Fruit fly (Drosophila melanogaster) whole organism, wandering third instar larva: ENCODE measurements around the gene CG2712.

Experiments used
- Abd-B ChIP-seq: fragments of >200 bp; optimal IDR thresholded peaks from 2 replicates; lab custom pipeline; 2017; ENCODE audit warnings: missing biosample characterization, missing genetic modification characterization
- CG32264 ChIP-seq: fragments of 200-800 bp; sonication (Bioruptor generic); optimal IDR thresholded peaks from 2 replicates; lab custom pipeline; 2016; ENCODE audit warnings: missing biosample characterization, missing genetic modification characterization
- CG9705 ChIP-seq: fragments of 200-800 bp; sonication (Bioruptor generic); optimal IDR thresholded peaks from 2 replicates; lab custom pipeline; 2018; ENCODE audit warnings: missing biosample characterization, mild to moderate bottlenecking, missing genetic modification characterization
- Dfd ChIP-seq: fragments of >200 bp; optimal IDR thresholded peaks from 2 replicates; lab custom pipeline; 2017; ENCODE audit warnings: missing biosample characterization, missing genetic modification characterization
- Dif ChIP-seq: fragments of 200-275, 200-300 bp; sonication (Bioruptor generic); optimal IDR thresholded peaks from 2 replicates; lab custom pipeline; 2018; ENCODE audit warnings: missing biosample characterization, missing genetic modification characterization; ENCODE audit not compliant: partially characterized antibody
- GATAd ChIP-seq: sonication (Bioruptor generic); optimal IDR thresholded peaks from 2 replicates; lab custom pipeline; 2016; ENCODE audit warnings: missing biosample characterization, missing genetic modification characterization
- HLH106 ChIP-seq: fragments of 200-800 bp; optimal IDR thresholded peaks from 3 replicates; lab custom pipeline; 2019; ENCODE audit warnings: missing biosample characterization, mild to moderate bottlenecking, missing genetic modification characterization, moderate library complexity
- Hnf4 ChIP-seq: fragments of 200-800 bp; sonication (Bioruptor generic); optimal IDR thresholded peaks from 2 replicates; lab custom pipeline; 2016; ENCODE audit warnings: missing biosample characterization, mild to moderate bottlenecking, missing genetic modification characterization
- Hr83 ChIP-seq: fragments of 200-300 bp; sonication (Bioruptor generic); optimal IDR thresholded peaks from 2 replicates; lab custom pipeline; 2016; ENCODE audit warnings: missing biosample characterization, mild to moderate bottlenecking, missing genetic modification characterization, moderate library complexity; ENCODE audit not compliant: poor library complexity, severe bottlenecking
- Mio ChIP-seq: sonication (Bioruptor generic); optimal IDR thresholded peaks from 2 replicates; lab custom pipeline; 2016; ENCODE audit warnings: missing biosample characterization, missing genetic modification characterization
- OdsH ChIP-seq: fragments of 200-800 bp; sonication (Bioruptor generic); optimal IDR thresholded peaks from 2 replicates; lab custom pipeline; 2016; ENCODE audit warnings: missing biosample characterization, mild to moderate bottlenecking, missing genetic modification characterization
- Rel ChIP-seq, 2 experiments: fragments of 200-800 bp; sonication (Bioruptor generic) in 1 of 2; optimal IDR thresholded peaks; 2 replicates in 1 of 2; 3 replicates in 1 of 2; lab custom pipeline; 2016 to 2019; ENCODE audit warnings: mild to moderate bottlenecking in 2 of 2, missing biosample characterization in 2 of 2, missing genetic modification characterization in 2 of 2, moderate library complexity in 1 of 2
- Sp1 ChIP-seq: fragments of 200-800 bp; sonication (Bioruptor generic); optimal IDR thresholded peaks from 3 replicates; lab custom pipeline; 2019; ENCODE audit warnings: missing biosample characterization, mild to moderate bottlenecking, missing genetic modification characterization, moderate library complexity
- Vsx2 ChIP-seq: fragments of 200-300, 225-300 bp; sonication (Bioruptor generic); optimal IDR thresholded peaks from 2 replicates; lab custom pipeline; 2018; ENCODE audit warnings: missing biosample characterization, missing genetic modification characterization; ENCODE audit not compliant: partially characterized antibody
- br ChIP-seq: fragments of 200-800 bp; sonication (Bioruptor generic); optimal IDR thresholded peaks from 2 replicates; lab custom pipeline; 2016; ENCODE audit warnings: missing biosample characterization, missing genetic modification characterization
- brk ChIP-seq: fragments of 200-800 bp; sonication (Bioruptor generic); optimal IDR thresholded peaks from 2 replicates; lab custom pipeline; 2016; ENCODE audit warnings: missing biosample characterization, mild to moderate bottlenecking, missing genetic modification characterization
- dl ChIP-seq, 2 experiments: fragments of 175-275, 200-275 bp in 1 of 2; fragments of 200-275 bp in 1 of 2; sonication (Bioruptor generic); optimal IDR thresholded peaks; lab custom pipeline; 2018; ENCODE audit warnings: mild to moderate bottlenecking in 2 of 2, missing biosample characterization in 2 of 2, missing genetic modification characterization in 2 of 2, moderate library complexity in 2 of 2; ENCODE audit not compliant: partially characterized antibody in 2 of 2, insufficient read depth in 1 of 2
- dmrt93B ChIP-seq: fragments of 200-800 bp; sonication (Bioruptor generic); optimal IDR thresholded peaks from 2 replicates; lab custom pipeline; 2018; ENCODE audit warnings: missing biosample characterization, mild to moderate bottlenecking, missing genetic modification characterization
- dsf ChIP-seq: sonication (Bioruptor generic); optimal IDR thresholded peaks from 2 replicates; lab custom pipeline; 2016; ENCODE audit warnings: missing biosample characterization, missing genetic modification characterization, borderline replicate concordance
- foxo ChIP-seq, 2 experiments: fragments of 200-800 bp; sonication (Bioruptor generic); optimal IDR thresholded peaks; 2 replicates in 1 of 2; 3 replicates in 1 of 2; lab custom pipeline; 2016 to 2017; ENCODE audit warnings: missing biosample characterization in 2 of 2, missing genetic modification characterization in 2 of 2
- fru ChIP-seq: fragments of 200-800 bp; sonication (Bioruptor generic); optimal IDR thresholded peaks from 3 replicates; lab custom pipeline; 2016; ENCODE audit warnings: missing biosample characterization, mild to moderate bottlenecking, missing genetic modification characterization
- h ChIP-seq: fragments of 200-800 bp; sonication (Bioruptor generic); optimal IDR thresholded peaks from 3 replicates; lab custom pipeline; 2016; ENCODE audit warnings: missing biosample characterization, mild to moderate bottlenecking, missing genetic modification characterization
- jim ChIP-seq: fragments of 175-275, 200-325 bp; sonication (Bioruptor generic); optimal IDR thresholded peaks from 2 replicates; lab custom pipeline; 2016; ENCODE audit warnings: missing biosample characterization, mild to moderate bottlenecking, missing genetic modification characterization
- lola ChIP-seq: fragments of >200 bp; optimal IDR thresholded peaks from 2 replicates; lab custom pipeline; 2017; ENCODE audit warnings: missing biosample characterization, missing genetic modification characterization
- pan ChIP-seq: fragments of >200 bp; optimal IDR thresholded peaks from 2 replicates; lab custom pipeline; 2017
- psq ChIP-seq: fragments of 200-800 bp; sonication (Bioruptor generic); optimal IDR thresholded peaks from 3 replicates; lab custom pipeline; 2017; ENCODE audit warnings: missing biosample characterization, mild to moderate bottlenecking, missing genetic modification characterization, moderate library complexity
- rgr ChIP-seq: fragments of 200-800 bp; sonication (Bioruptor generic); optimal IDR thresholded peaks from 3 replicates; lab custom pipeline; 2016; ENCODE audit warnings: missing biosample characterization, mild to moderate bottlenecking, missing genetic modification characterization
- sage ChIP-seq: fragments of 200-800 bp; sonication (Bioruptor generic); optimal IDR thresholded peaks from 2 replicates; lab custom pipeline; 2016; ENCODE audit warnings: missing biosample characterization, mild to moderate bottlenecking, missing genetic modification characterization
- tai ChIP-seq: sonication (Bioruptor generic); optimal IDR thresholded peaks from 2 replicates; lab custom pipeline; 2016; ENCODE audit warnings: missing biosample characterization, missing genetic modification characterization
- usp ChIP-seq: fragments of >200 bp; optimal IDR thresholded peaks from 2 replicates; lab custom pipeline; 2017; ENCODE audit warnings: missing biosample characterization, missing genetic modification characterization

The CG2712 gene

DNA sequence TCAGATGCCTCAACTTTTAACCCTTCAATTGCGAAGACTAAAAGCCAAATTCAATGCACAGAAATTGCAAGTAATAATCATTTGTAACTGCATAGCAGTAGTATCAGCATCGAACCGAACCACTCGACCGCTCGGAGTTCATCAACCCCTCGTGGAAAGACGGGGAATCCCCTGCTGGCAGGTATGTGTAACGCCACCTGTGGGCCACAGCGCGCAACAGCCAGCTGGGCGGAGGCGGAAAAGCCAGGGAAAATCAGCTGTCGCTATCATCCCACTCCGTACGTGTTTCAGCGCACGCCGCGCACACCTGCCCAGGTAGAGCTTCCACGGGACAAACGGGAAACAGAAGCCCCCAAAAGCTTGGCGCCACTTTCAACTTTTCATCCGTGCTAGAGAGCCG is 47.8 kb upstream of the CG2712 start:
- no peak for TF ChIP-seq fru (GFP tag; lab: Kevin White, UChicago)
- TF ChIP-seq CG32264: no peak
- no peak for TF ChIP-seq Mio (GFP tag; lab: Kevin White, UChicago)
- TF ChIP-seq dsf: no peak
- TF ChIP-seq usp (GFP tag; lab: Kevin White, UChicago): no peak
- TF ChIP-seq Rel (GFP tag; optimal IDR thresholded peaks at IDR 0.05; lab: Kevin White, UChicago): no peak
- TF ChIP-seq Rel (tag; optimal IDR thresholded peaks at IDR 0.05; lab: Kevin White, UChicago): peak; percentile 54

DNA sequence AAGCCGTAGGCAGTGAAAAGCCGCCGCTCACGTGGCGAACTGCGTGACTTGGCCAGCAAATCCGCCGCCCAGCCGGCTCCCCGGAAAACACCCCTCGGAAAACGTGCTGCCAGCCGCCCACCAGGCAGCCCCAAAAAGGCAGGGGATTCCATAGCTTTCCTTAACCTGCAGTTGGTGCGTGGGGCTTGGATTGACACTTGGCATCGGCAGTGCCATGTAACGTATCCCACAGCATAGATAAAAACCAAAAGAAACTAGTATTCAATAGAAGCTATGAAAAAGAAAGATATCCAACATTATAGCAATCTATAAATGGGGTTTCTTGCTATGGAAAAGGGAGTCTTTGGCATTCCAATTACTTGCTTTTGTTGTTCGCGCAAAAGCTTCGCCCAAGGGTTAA is 47.2 kb upstream of the CG2712 start:
- TF ChIP-seq Dif (GFP tag; lab: Kevin White, UChicago) (no peak), Rel (GFP tag; optimal IDR thresholded peaks at IDR 0.05; lab: Kevin White, UChicago) (no peak), Rel (tag; optimal IDR thresholded peaks at IDR 0.05; lab: Kevin White, UChicago) (peak; percentile 55), fru (GFP tag; lab: Kevin White, UChicago) (no peak), Hr83 (GFP tag; lab: Kevin White, UChicago) (no peak), usp (GFP tag; lab: Kevin White, UChicago) (no peak)

DNA sequence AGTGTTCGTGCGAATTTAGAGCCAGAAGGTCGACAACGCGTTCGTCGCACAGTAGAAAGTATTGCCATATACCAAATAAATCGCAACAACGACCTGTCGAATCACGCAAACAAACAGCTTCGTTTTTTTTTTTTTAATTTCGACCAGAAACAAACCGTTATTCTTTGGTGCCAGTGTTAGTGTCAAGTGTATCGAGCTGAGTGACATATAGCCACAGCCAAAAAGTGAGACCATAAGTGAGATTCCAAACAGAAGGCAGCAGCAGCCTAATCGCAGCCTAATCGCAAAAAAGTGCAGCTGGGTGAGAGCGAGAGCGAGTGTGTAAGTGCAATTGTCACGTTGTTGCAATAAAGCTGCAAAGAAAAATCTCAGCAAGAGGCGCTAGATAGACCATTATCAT is 46.7 kb upstream of the CG2712 start, which contains the start of gene per:
per (plus strand) TSS at position 1 of the 400 bp plus-strand sequence.
- TF ChIP-seq Rel (GFP tag; optimal IDR thresholded peaks at IDR 0.05; lab: Kevin White, UChicago) (no peak), Rel (tag; optimal IDR thresholded peaks at IDR 0.05; lab: Kevin White, UChicago) (no peak), fru (GFP tag; lab: Kevin White, UChicago) (no peak), br (no peak), Hnf4 (GFP tag; lab: Kevin White, UChicago) (no peak), GATAd (no peak), h (GFP tag; lab: Kevin White, UChicago) (no peak), pan (lab: Kevin White, UChicago) (no peak), Vsx2 (GFP tag; lab: Kevin White, UChicago) (no peak), Sp1 (GFP tag; lab: Kevin White, UChicago) (no peak), Dif (GFP tag; lab: Kevin White, UChicago) (no peak), Hr83 (GFP tag; lab: Kevin White, UChicago) (no peak), dmrt93B (GFP tag; lab: Kevin White, UChicago) (no peak), Mio (GFP tag; lab: Kevin White, UChicago) (no peak), CG9705 (GFP tag; lab: Kevin White, UChicago) (no peak), Abd-B (GFP tag; lab: Kevin White, UChicago) (no peak)

DNA sequence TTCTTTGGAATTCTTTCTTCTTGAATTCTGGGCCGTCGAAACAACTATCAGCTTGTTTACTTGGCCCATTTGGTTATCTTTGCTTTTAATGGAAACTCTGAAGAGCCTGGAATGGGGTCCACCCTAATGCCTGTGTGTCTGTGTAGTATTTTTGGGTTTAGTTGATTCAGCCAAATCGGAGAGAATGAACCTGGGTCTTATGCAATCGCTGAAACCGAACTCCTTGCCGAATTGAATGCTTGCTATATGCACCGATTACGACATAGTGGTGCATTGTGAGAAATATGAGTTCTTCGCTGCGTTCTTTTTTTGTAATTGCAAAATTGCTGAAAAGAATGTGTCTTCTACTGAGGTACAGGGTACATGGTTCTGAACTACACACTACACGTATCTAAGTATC is 45.3 kb upstream of the CG2712 start:
- TF ChIP-seq pan (lab: Kevin White, UChicago) (no peak), tai (GFP tag; lab: Kevin White, UChicago) (no peak)

DNA sequence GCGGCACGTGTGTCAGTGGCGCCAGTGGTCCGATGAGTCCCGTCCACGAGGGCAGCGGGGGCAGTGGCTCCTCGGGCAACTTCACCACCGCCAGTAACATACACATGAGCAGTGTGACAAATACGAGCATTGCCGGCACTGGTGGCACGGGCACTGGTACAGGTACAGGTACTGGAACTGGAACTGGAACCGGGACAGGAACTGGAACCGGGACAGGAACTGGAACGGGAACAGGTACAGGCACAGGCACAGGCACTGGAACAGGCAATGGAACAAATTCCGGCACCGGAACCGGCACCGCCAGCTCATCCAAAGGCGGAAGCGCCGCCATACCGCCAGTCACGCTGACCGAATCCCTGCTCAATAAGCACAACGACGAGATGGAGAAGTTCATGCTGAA is 41.9 kb upstream of the CG2712 start:
- TF ChIP-seq Hr83 (GFP tag; lab: Kevin White, UChicago) (no peak), CG32264 (no peak), lola (GFP tag; lab: Kevin White, UChicago) (no peak), Abd-B (GFP tag; lab: Kevin White, UChicago) (no peak), rgr (no peak), brk (GFP tag; lab: Kevin White, UChicago) (no peak), br (no peak), GATAd (no peak), dl (GFP tag; optimal IDR thresholded peaks at IDR 0.05; lab: Kevin White, UChicago; ENCODE audit: insufficient read depth in 1 of 2, partially characterized antibody in 2 of 2) (no peak), OdsH (GFP tag; lab: Kevin White, UChicago) (no peak), Dif (GFP tag; lab: Kevin White, UChicago) (no peak), dsf (no peak), HLH106 (tag; lab: Kevin White, UChicago) (no peak), tai (GFP tag; lab: Kevin White, UChicago) (no peak), dmrt93B (GFP tag; lab: Kevin White, UChicago) (no peak), foxo (GFP tag; optimal IDR thresholded peaks at IDR 0.05; lab: Kevin White, UChicago) (no peak), psq (GFP tag; lab: Kevin White, UChicago) (no peak)

DNA sequence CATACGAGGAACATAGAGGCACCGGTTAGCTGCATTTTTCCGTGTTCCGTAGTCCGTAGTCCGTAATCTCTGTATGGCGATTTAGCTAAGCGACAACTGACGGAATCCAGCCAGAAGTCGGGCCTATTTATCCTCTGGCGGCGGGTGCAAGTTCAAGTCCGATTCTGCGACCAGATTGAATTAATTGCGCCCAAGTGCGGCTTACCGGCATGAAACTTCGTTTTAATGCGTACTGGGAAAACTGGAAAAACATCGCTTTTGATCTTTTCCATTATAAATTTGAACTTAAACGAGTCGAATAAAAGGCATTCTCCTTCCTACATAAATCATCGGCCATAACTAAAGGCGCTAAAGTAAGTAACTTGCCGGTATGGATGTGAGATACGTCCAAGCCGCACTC is 38.5 kb upstream of the CG2712 start, which contains the start of gene dyw:
dyw (minus strand) TSS at position 101 of the 400 bp plus-strand sequence.
- TF ChIP-seq Dfd (GFP tag; lab: Kevin White, UChicago): no peak
- no peak for TF ChIP-seq jim
- no peak for TF ChIP-seq sage (GFP tag; lab: Kevin White, UChicago)
- no peak for TF ChIP-seq Abd-B (GFP tag; lab: Kevin White, UChicago)
- TF ChIP-seq rgr: no peak
- no peak for TF ChIP-seq Dif (GFP tag; lab: Kevin White, UChicago)
- TF ChIP-seq foxo (GFP tag; optimal IDR thresholded peaks at IDR 0.05; lab: Kevin White, UChicago): no peak
- TF ChIP-seq usp (GFP tag; lab: Kevin White, UChicago): no peak
- TF ChIP-seq lola (GFP tag; lab: Kevin White, UChicago): no peak
- TF ChIP-seq CG9705 (GFP tag; lab: Kevin White, UChicago): no peak
- no peak for TF ChIP-seq Rel (GFP tag; optimal IDR thresholded peaks at IDR 0.05; lab: Kevin White, UChicago)
- TF ChIP-seq Rel (tag; optimal IDR thresholded peaks at IDR 0.05; lab: Kevin White, UChicago): no peak
- no peak for TF ChIP-seq Sp1 (GFP tag; lab: Kevin White, UChicago)
- no peak for TF ChIP-seq HLH106 (tag; lab: Kevin White, UChicago)
- no peak for TF ChIP-seq OdsH (GFP tag; lab: Kevin White, UChicago)
- no peak for TF ChIP-seq Vsx2 (GFP tag; lab: Kevin White, UChicago)
